Worm (Caenorhabditis elegans) whole organism, L4 larva: ENCODE measurements around the gene srh-128.

ENCODE experiments used
- D1046.2 ChIP-seq: fragments of 200-800 bp; sonication (Bioruptor generic); IDR thresholded peaks from 2 replicates; pipeline ENCODE4 v1.3.6; 2022; ENCODE audit warnings: missing genetic modification characterization, missing compliant biosample characterization
- F10B5.3 ChIP-seq: sonication (generic microtip); optimal IDR thresholded peaks from 2 replicates; lab custom pipeline; 2016; ENCODE audit warnings: mild to moderate bottlenecking, missing genetic modification characterization, missing compliant biosample characterization
- F44E2.7 ChIP-seq: fragments of 200-800 bp; sonication (Bioruptor generic); IDR thresholded peaks from 2 replicates; pipeline ENCODE4 v2.1.2; 2022; ENCODE audit warnings: missing genetic modification characterization, missing compliant biosample characterization
- ces-1 ChIP-seq: fragments of 150-350 bp; sonication (generic microtip); optimal IDR thresholded peaks from 4 replicates; lab custom pipeline; 2014; ENCODE audit warnings: missing biosample characterization, missing genetic modification reagents, missing genetic modification characterization
- daf-12 ChIP-seq: fragments of 150-350 bp; optimal IDR thresholded peaks from 2 replicates; lab custom pipeline; 2014; ENCODE audit warnings: missing biosample characterization, missing genetic modification reagents, missing genetic modification characterization
- daf-16 ChIP-seq, 3 experiments: sonication (generic microtip); optimal IDR thresholded peaks; 2 replicates each; lab custom pipeline; 2016 to 2017; ENCODE audit warnings: missing genetic modification characterization in 3 of 3, missing genetic modification reagents in 3 of 3, mild to moderate bottlenecking in 2 of 3, missing compliant biosample characterization in 2 of 3, missing biosample characterization in 1 of 3, moderate library complexity in 1 of 3
- daf-8 ChIP-seq: fragments of 200-800 bp; sonication (Bioruptor generic); IDR thresholded peaks from 2 replicates; pipeline ENCODE4 v1.3.6; 2022; ENCODE audit warnings: missing genetic modification characterization, missing compliant biosample characterization
- dmd-6 ChIP-seq: fragments of 200-800 bp; sonication (Bioruptor generic); IDR thresholded peaks from 2 replicates; pipeline ENCODE4 v1.3.6; 2022; ENCODE audit warnings: missing genetic modification reagents, missing genetic modification characterization, missing compliant biosample characterization
- dmd-8 ChIP-seq: fragments of 200-800 bp; sonication (Bioruptor generic); IDR thresholded peaks from 2 replicates; pipeline ENCODE4 v1.3.6; 2022; ENCODE audit warnings: missing genetic modification characterization, missing compliant biosample characterization
- dmd-9 ChIP-seq: fragments of 200-800 bp; sonication (Bioruptor generic); IDR thresholded peaks from 2 replicates; pipeline ENCODE4 v1.3.6; 2022; ENCODE audit warnings: missing genetic modification reagents, missing genetic modification characterization, missing compliant biosample characterization
- dpl-1 ChIP-seq: fragments of 150-350 bp; optimal IDR thresholded peaks from 2 replicates; lab custom pipeline; 2014; ENCODE audit warnings: missing biosample characterization, missing genetic modification reagents, missing genetic modification characterization
- duxl-1 ChIP-seq: sonication (generic microtip); optimal IDR thresholded peaks from 2 replicates; lab custom pipeline; 2016; ENCODE audit warnings: mild to moderate bottlenecking, missing genetic modification characterization, moderate library complexity, missing compliant biosample characterization; ENCODE audit not compliant: poor library complexity
- egl-27 ChIP-seq: sonication (generic microtip); optimal IDR thresholded peaks from 3 replicates; lab custom pipeline; 2017; ENCODE audit warnings: missing biosample characterization, missing genetic modification reagents, missing genetic modification characterization
- gei-8 ChIP-seq: fragments of 200-800 bp; sonication (Bioruptor generic); optimal IDR thresholded peaks from 2 replicates; lab custom pipeline; 2018; ENCODE audit warnings: mild to moderate bottlenecking, missing genetic modification characterization, missing compliant biosample characterization
- hlh-11 ChIP-seq: fragments of 200-800 bp; sonication (Bioruptor generic); optimal IDR thresholded peaks from 2 replicates; lab custom pipeline; 2018; ENCODE audit warnings: mild to moderate bottlenecking, missing genetic modification characterization, missing compliant biosample characterization
- hlh-30 ChIP-seq: sonication (generic microtip); optimal IDR thresholded peaks from 2 replicates; lab custom pipeline; 2017; ENCODE audit warnings: antibody characterized with exemption, mild to moderate bottlenecking, missing genetic modification characterization, missing compliant biosample characterization; ENCODE audit not compliant: insufficient read depth
- hmg-1.1 ChIP-seq: fragments of 200-800 bp; sonication (Bioruptor generic); IDR thresholded peaks from 2 replicates; pipeline ENCODE4 v1.3.6; 2022; ENCODE audit warnings: missing genetic modification reagents, missing genetic modification characterization, missing compliant biosample characterization
- lsy-2 ChIP-seq, 2 experiments: fragments of 150-350 bp in 1 of 2; sonication (generic microtip) in 1 of 2; optimal IDR thresholded peaks; 2 replicates each; lab custom pipeline; 2014 to 2017; ENCODE audit warnings: missing biosample characterization in 2 of 2, missing genetic modification characterization in 2 of 2
- mdt-29 ChIP-seq: fragments of 200-800 bp; sonication (Bioruptor generic); IDR thresholded peaks from 2 replicates; pipeline ENCODE4 v1.3.6; 2022; ENCODE audit warnings: missing genetic modification reagents, missing genetic modification characterization, missing compliant biosample characterization
- mep-1 ChIP-seq: fragments of 150-350 bp; sonication (generic microtip); optimal IDR thresholded peaks from 3 replicates; lab custom pipeline; 2014; ENCODE audit warnings: missing biosample characterization, missing genetic modification characterization
- mes-2 ChIP-seq: sonication (generic microtip); optimal IDR thresholded peaks from 2 replicates; lab custom pipeline; 2016; ENCODE audit warnings: missing genotype, mild to moderate bottlenecking, missing genetic modification characterization, missing compliant biosample characterization; ENCODE audit not compliant: poor library complexity, severe bottlenecking
- nhr-48 ChIP-seq: sonication (generic microtip); optimal IDR thresholded peaks from 2 replicates; lab custom pipeline; 2016; ENCODE audit warnings: mild to moderate bottlenecking, missing genetic modification characterization, missing compliant biosample characterization
- nhr-6 ChIP-seq: fragments of 150-350 bp; optimal IDR thresholded peaks from 2 replicates; lab custom pipeline; 2014; ENCODE audit warnings: missing biosample characterization, missing genetic modification characterization
- php-3 ChIP-seq: fragments of 200-800 bp; sonication (Bioruptor generic); IDR thresholded peaks from 2 replicates; pipeline ENCODE4 v1.3.6; 2022; ENCODE audit warnings: missing genetic modification reagents, missing genetic modification characterization, missing compliant biosample characterization
- skn-1 ChIP-seq: fragments of 150-350 bp; optimal IDR thresholded peaks from 2 replicates; lab custom pipeline; 2014; ENCODE audit warnings: missing biosample characterization, missing genetic modification characterization
- snpc-1.2 ChIP-seq: fragments of 200-800 bp; sonication (Bioruptor generic); IDR thresholded peaks from 2 replicates; pipeline ENCODE4 v1.3.6; 2022; ENCODE audit warnings: missing genetic modification reagents, missing genetic modification characterization, missing compliant biosample characterization
- snpc-4 ChIP-seq: fragments of 150-350 bp; optimal IDR thresholded peaks from 2 replicates; lab custom pipeline; 2014; ENCODE audit warnings: missing biosample characterization, missing genetic modification characterization
- tra-1 ChIP-seq: fragments of 200-800 bp; sonication (Bioruptor generic); IDR thresholded peaks from 2 replicates; pipeline ENCODE4 v1.3.6; 2022; ENCODE audit warnings: missing genetic modification reagents, missing genetic modification characterization, missing compliant biosample characterization
- unc-62 ChIP-seq, 3 experiments: fragments of 150-350 bp in 1 of 3; sonication (generic microtip); optimal IDR thresholded peaks in 2 of 3; peaks in 1 of 3; 1 replicate in 1 of 3; 2 replicates in 2 of 3; lab custom pipeline; 2014 to 2017; ENCODE audit warnings: missing biosample characterization in 3 of 3, missing genetic modification characterization in 3 of 3, missing genetic modification reagents in 3 of 3, missing genotype in 1 of 3
- zfp-3 ChIP-seq: fragments of 200-800 bp; sonication (Bioruptor generic); conservative IDR thresholded peaks from 2 replicates; pipeline ENCODE4 v1.3.6; 2022; ENCODE audit warnings: missing genetic modification reagents, missing genetic modification characterization, missing compliant biosample characterization
- zip-2 ChIP-seq: fragments of 150-350 bp; optimal IDR thresholded peaks from 2 replicates; lab custom pipeline; 2014; ENCODE audit warnings: missing biosample characterization, missing genetic modification characterization

Gene srh-128

ce11 chrII:2710919-2711318 is 5.8 kb upstream of the srh-128 start, which contains the start of gene T05A8.2:
Gene T05A8.2 (minus strand): TSS chrII:2711019.
- TF ChIP-seq snpc-4 (tag; lab: Kevin White, UChicago), result no peak
- no peak for TF ChIP-seq snpc-1.2
- TF ChIP-seq F44E2.7, result no peak
- TF ChIP-seq daf-8 (GFP tag; lab: Robert Waterston, UW), result no peak
- TF ChIP-seq unc-62 (GFP tag; optimal IDR thresholded peaks at IDR 0.05 in 1 of 2; lab: Kevin White, UChicago), result peak in 1 of 2 experiments; percentile 35
- no peak for TF ChIP-seq unc-62 (tag; optimal IDR thresholded peaks at IDR 0.05; lab: Kevin White, UChicago)
- no peak for TF ChIP-seq dmd-9 (GFP tag; lab: Robert Waterston, UW)
- TF ChIP-seq hlh-30 (tag; lab: Kevin White, UChicago), result no peak

- TF ChIP-seq F10B5.3 (tag; lab: Kevin White, UChicago), result no peak
- no peak for TF ChIP-seq daf-12 (tag; lab: Kevin White, UChicago)
- TF ChIP-seq mep-1 (tag; lab: Kevin White, UChicago), result no peak
- TF ChIP-seq mes-2 (tag; lab: Kevin White, UChicago), result no peak
- TF ChIP-seq, all 104 proteins: peak for 0
Observed at ce11 chrII:2709942-2710341, 4.8 kb upstream of the srh-128 start, which contains the start of gene T05A8.1. Gene T05A8.1 (minus strand): TSS chrII:2710042.

DNA sequence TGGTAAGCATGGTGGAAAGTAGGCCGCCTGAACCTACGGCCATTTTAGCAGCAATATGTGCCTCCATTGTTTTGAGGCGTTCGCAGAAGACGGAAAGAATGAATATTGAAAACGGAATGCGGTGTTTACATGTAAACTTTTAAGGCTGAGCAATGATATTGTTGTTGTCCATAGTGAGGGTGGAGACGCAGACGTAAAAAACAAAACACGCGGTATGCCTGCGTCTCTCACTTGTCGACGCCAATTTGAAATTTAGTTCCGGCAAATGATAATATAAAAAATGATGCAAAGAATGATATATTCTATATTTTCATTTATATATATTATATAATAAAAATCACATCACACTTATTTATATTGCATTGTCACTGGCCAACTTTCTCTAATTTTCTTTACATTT is 2.8 kb upstream of the srh-128 start, which contains the start of gene Y47G7B.2:
Gene Y47G7B.2 (minus strand): TSS at position 143 of the 400 bp plus-strand sequence.
- TF ChIP-seq egl-27, result no peak
- TF ChIP-seq daf-16 (GFP tag; optimal IDR thresholded peaks at IDR 0.05; lab: Kevin White, UChicago), result no peak
- peak; percentile 68 for TF ChIP-seq daf-16 (tag; optimal IDR thresholded peaks at IDR 0.05; lab: Kevin White, UChicago)
- peak; percentile 90 for TF ChIP-seq duxl-1 (tag; lab: Kevin White, UChicago)
- no peak for TF ChIP-seq skn-1 (tag; lab: Kevin White, UChicago)
- TF ChIP-seq hlh-11 (tag; lab: Kevin White, UChicago), result peak; percentile 25
- TF ChIP-seq dmd-6 (GFP tag; lab: Robert Waterston, UW), result 0 out of 2 replicates have a peak, but pooled peaks have one; percentile 10
- no peak for TF ChIP-seq nhr-6 (tag; lab: Kevin White, UChicago)
- peak; percentile 49 for TF ChIP-seq hlh-30 (tag; lab: Kevin White, UChicago)
- peak; percentile 45 for TF ChIP-seq mes-2 (tag; lab: Kevin White, UChicago)
- TF ChIP-seq, all 104 proteins: peak for 6

ce11 chrII:2702757-2703156 is 2.3 kb downstream of the srh-128 start, which contains the start of gene sri-60:
Gene sri-60 (minus strand): TSS chrII:2702857.
- no peak for TF ChIP-seq ces-1
- no peak for TF ChIP-seq mdt-29 (GFP tag; lab: Robert Waterston, UW)
- no peak for TF ChIP-seq dmd-8 (GFP tag; lab: Robert Waterston, UW)
- TF ChIP-seq gei-8 (GFP tag; lab: Kevin White, UChicago), result no peak
- no peak for TF ChIP-seq daf-8 (GFP tag; lab: Robert Waterston, UW)
- no peak for TF ChIP-seq nhr-48 (tag; lab: Kevin White, UChicago)
- TF ChIP-seq duxl-1 (tag; lab: Kevin White, UChicago), result no peak
- TF ChIP-seq tra-1, result no peak
- no peak for TF ChIP-seq D1046.2 (GFP tag; lab: Robert Waterston, UW)
- TF ChIP-seq php-3 (GFP tag; lab: Robert Waterston, UW), result no peak
- TF ChIP-seq lsy-2 (tag; optimal IDR thresholded peaks at IDR 0.05; lab: Kevin White, UChicago), result no peak
- TF ChIP-seq nhr-6 (tag; lab: Kevin White, UChicago), result no peak
- no peak for TF ChIP-seq zip-2
- no peak for TF ChIP-seq dpl-1 (GFP tag; lab: Kevin White, UChicago)
- TF ChIP-seq, all 104 proteins: peak for 0

- TF ChIP-seq dmd-8 (GFP tag; lab: Robert Waterston, UW), result no peak
- TF ChIP-seq hmg-1.1, result no peak
- TF ChIP-seq zfp-3, result no peak
- TF ChIP-seq unc-62 (GFP tag; optimal IDR thresholded peaks at IDR 0.05 in 1 of 2; lab: Kevin White, UChicago), result peak in 1 of 2 experiments; percentile 25
- no peak for TF ChIP-seq unc-62 (tag; optimal IDR thresholded peaks at IDR 0.05; lab: Kevin White, UChicago)
- no peak for TF ChIP-seq php-3 (GFP tag; lab: Robert Waterston, UW)
Observed at ce11 chrII:2700229-2700628, 4.9 kb downstream of the srh-128 start, which contains the start of gene sri-61. Gene sri-61 (minus strand): TSS chrII:2700329.
